Fruit fly (Drosophila melanogaster) whole organism, pupa: ENCODE results near the gene Cdc7.

ENCODE experiments used
- CG10348 ChIP-seq: fragments of 200-800 bp; sonication (Bioruptor generic); IDR thresholded peaks from 2 replicates; pipeline ENCODE4 v1.3.6; 2022; ENCODE audit warnings: missing biosample characterization, missing genetic modification characterization
- CG12605 ChIP-seq: fragments of 200-800 bp; sonication (Bioruptor generic); IDR thresholded peaks from 2 replicates; pipeline ENCODE4 v1.3.6; 2022; ENCODE audit warnings: missing biosample characterization, missing genetic modification characterization
- CG13204 ChIP-seq: fragments of 200-800 bp; sonication (Bioruptor generic); optimal IDR thresholded peaks from 2 replicates; lab custom pipeline; 2018; ENCODE audit warnings: missing biosample characterization, mild to moderate bottlenecking, missing genetic modification characterization, moderate library complexity
- CG14655 ChIP-seq: fragments of 200-800 bp; sonication (Bioruptor generic); optimal IDR thresholded peaks from 3 replicates; lab custom pipeline; 2017; ENCODE audit warnings: mild to moderate bottlenecking, missing biosample characterization, missing genetic modification reagents, missing genetic modification characterization
- CG15710 ChIP-seq: fragments of 200-800 bp; sonication (Bioruptor generic); optimal IDR thresholded peaks from 2 replicates; lab custom pipeline; 2018; ENCODE audit warnings: missing biosample characterization, mild to moderate bottlenecking, missing genetic modification characterization, moderate library complexity
- CG17806 ChIP-seq: fragments of 200-800 bp; sonication (Bioruptor generic); optimal IDR thresholded peaks from 2 replicates; lab custom pipeline; 2018; ENCODE audit warnings: missing biosample characterization, mild to moderate bottlenecking, missing genetic modification characterization, moderate library complexity
- CG32121 ChIP-seq: fragments of 200-800 bp; sonication (Bioruptor generic); IDR thresholded peaks from 2 replicates; pipeline ENCODE4 v1.3.6; 2022; ENCODE audit warnings: missing biosample characterization, missing genetic modification characterization
- CG34367 ChIP-seq: fragments of 200-800 bp; sonication (Bioruptor generic); optimal IDR thresholded peaks from 2 replicates; lab custom pipeline; 2018; ENCODE audit warnings: missing biosample characterization, mild to moderate bottlenecking, missing genetic modification characterization
- CG4496 ChIP-seq: fragments of 200-800 bp; sonication (Bioruptor generic); IDR thresholded peaks from 3 replicates; pipeline ENCODE4 v1.3.6; 2022; ENCODE audit warnings: missing biosample characterization, missing genetic modification characterization
- CG8159 ChIP-seq: fragments of 200-800 bp; sonication (Bioruptor generic); optimal IDR thresholded peaks from 3 replicates; lab custom pipeline; 2018; ENCODE audit warnings: missing biosample characterization, mild to moderate bottlenecking, missing genetic modification characterization, moderate library complexity
- CG8301 ChIP-seq: fragments of 200-800 bp; sonication (Bioruptor generic); optimal IDR thresholded peaks from 2 replicates; lab custom pipeline; 2018; ENCODE audit warnings: missing biosample characterization, mild to moderate bottlenecking, missing genetic modification characterization
- CG9948 ChIP-seq: fragments of 200-800 bp; sonication (Bioruptor generic); optimal IDR thresholded peaks from 2 replicates; lab custom pipeline; 2018; ENCODE audit warnings: missing biosample characterization, mild to moderate bottlenecking, missing genetic modification characterization, moderate library complexity
- D1 ChIP-seq: fragments of 200-800 bp; sonication (Bioruptor generic); optimal IDR thresholded peaks from 2 replicates; lab custom pipeline; 2018; ENCODE audit warnings: missing biosample characterization, mild to moderate bottlenecking, missing genetic modification characterization, moderate library complexity
- EcR ChIP-seq: fragments of 200-800 bp; sonication (Bioruptor generic); optimal IDR thresholded peaks from 3 replicates; lab custom pipeline; 2019; ENCODE audit warnings: missing biosample characterization, missing genetic modification characterization, mild to moderate bottlenecking, moderate library complexity, missing genetic modification reagents
- Ets98B ChIP-seq: fragments of 200-800 bp; sonication (Bioruptor generic); IDR thresholded peaks from 2 replicates; pipeline ENCODE4 v1.3.6; 2022; ENCODE audit warnings: missing biosample characterization, missing genetic modification characterization
- Pif1A ChIP-seq: fragments of 200-800 bp; sonication (Bioruptor generic); optimal IDR thresholded peaks from 3 replicates; lab custom pipeline; 2016; ENCODE audit warnings: missing biosample characterization, missing genetic modification characterization
- Pif1B ChIP-seq: fragments of 200-800 bp; sonication (Bioruptor generic); optimal IDR thresholded peaks from 3 replicates; lab custom pipeline; 2016; ENCODE audit warnings: missing biosample characterization, missing genetic modification characterization
- Snoo ChIP-seq: fragments of 200-800 bp; sonication (Bioruptor generic); optimal IDR thresholded peaks from 3 replicates; lab custom pipeline; 2017; ENCODE audit warnings: missing biosample characterization, mild to moderate bottlenecking, missing genetic modification characterization, inconsistent platforms
- fd96Ca ChIP-seq: fragments of 200-800 bp; sonication (Bioruptor generic); IDR thresholded peaks from 3 replicates; pipeline ENCODE4 v1.3.6; 2022; ENCODE audit warnings: missing biosample characterization, missing genetic modification characterization
- gl ChIP-seq: fragments of 200-800 bp; sonication (Bioruptor generic); optimal IDR thresholded peaks from 2 replicates; lab custom pipeline; 2018; ENCODE audit warnings: missing biosample characterization, mild to moderate bottlenecking, missing genetic modification characterization
- rn ChIP-seq: fragments of 200-800 bp; sonication (Bioruptor generic); IDR thresholded peaks from 2 replicates; pipeline ENCODE4 v1.3.6; 2022; ENCODE audit warnings: missing biosample characterization, missing genetic modification characterization

Gene Cdc7

DNA sequence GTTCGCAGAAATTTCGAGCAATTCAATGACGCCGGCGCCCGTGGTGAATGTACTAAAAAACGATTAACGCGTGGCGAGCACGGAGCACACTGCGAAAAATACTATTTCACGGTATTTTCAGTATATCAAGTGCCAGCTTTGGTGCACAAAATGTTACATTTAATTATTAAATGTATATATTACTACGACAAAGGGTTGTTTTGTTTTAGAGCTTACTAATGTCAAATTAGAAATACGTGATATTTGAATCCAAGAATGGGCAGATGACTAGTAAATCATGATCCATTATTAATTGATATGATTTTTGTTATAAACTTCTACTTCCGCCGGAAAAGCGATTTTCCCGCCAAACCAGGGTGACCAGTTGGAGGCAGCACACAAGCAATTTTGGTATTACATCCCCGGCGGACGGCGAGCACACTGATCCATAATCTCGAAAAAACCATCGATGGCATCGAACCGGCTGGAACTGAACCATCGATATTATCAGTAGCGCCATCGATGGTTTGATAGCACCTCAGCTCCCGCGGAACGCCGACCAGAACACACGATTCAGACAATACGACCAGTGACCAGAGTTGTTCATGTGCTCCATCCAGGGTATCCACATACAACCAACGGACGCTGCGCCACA lies at the start of gene Cdc7, which contains the start of gene CG3226:
Gene Cdc7 (plus strand): TSS at position 344 of the 634 bp plus-strand sequence.
Gene CG3226 (minus strand): TSS at position 51 of the 634 bp plus-strand sequence.
- no peak for TF ChIP-seq CG32121
- TF ChIP-seq CG15710, result peak; percentile 36
- peak; percentile 51 for TF ChIP-seq CG34367 (tag; lab: Kevin White, UChicago)
- TF ChIP-seq CG10348, result no peak
- 0 out of 2 replicates have a peak, but pooled peaks have one; percentile 33 for TF ChIP-seq Ets98B (GFP tag; lab: Robert Waterston, UW)
- TF ChIP-seq fd96Ca (GFP tag; lab: Robert Waterston, UW), result 0 out of 3 replicates have a peak, but pooled peaks have one; percentile 8
- TF ChIP-seq CG12605, result no peak
- peak; percentile 62; the same call in 2 of the 3 replicates for TF ChIP-seq CG4496 (GFP tag; lab: Robert Waterston, UW)
- TF ChIP-seq CG8159 (tag; lab: Kevin White, UChicago), result peak; percentile 41
- TF ChIP-seq Pif1B, result peak; percentile 12
- peak; percentile 21 for TF ChIP-seq CG13204 (GFP tag; lab: Kevin White, UChicago)
- peak; percentile 47 for TF ChIP-seq Pif1A (GFP tag; lab: Kevin White, UChicago)
- no peak for TF ChIP-seq EcR (GFP tag; lab: Kevin White, UChicago)
- no peak for TF ChIP-seq rn (GFP tag; lab: Robert Waterston, UW)
- no peak for TF ChIP-seq D1 (tag; lab: Kevin White, UChicago)
- TF ChIP-seq CG9948, result no peak
- TF ChIP-seq Snoo, result peak; percentile 69
- TF ChIP-seq CG17806 (tag; lab: Kevin White, UChicago), result no peak
- peak; percentile 12 for TF ChIP-seq gl (tag; lab: Kevin White, UChicago)
- TF ChIP-seq CG8301 (tag; lab: Kevin White, UChicago), result no peak
- TF ChIP-seq CG14655 (GFP tag; lab: Kevin White, UChicago), result peak; percentile 33

- TF ChIP-seq EcR (GFP tag; lab: Kevin White, UChicago) (no peak), Snoo (no peak), CG10348 (no peak)
- TF ChIP-seq, all 21 proteins: peak for 0
These were observed 49.6 kb upstream of the Cdc7 start for dm6 chrX:6604706-6605105.

dm6 chrX:6611831-6612230 lies 42.5 kb upstream of the Cdc7 start:
- TF ChIP-seq EcR (GFP tag; lab: Kevin White, UChicago) (no peak), Snoo (no peak), CG14655 (GFP tag; lab: Kevin White, UChicago) (no peak), CG15710 (no peak), CG32121 (no peak), Ets98B (GFP tag; lab: Robert Waterston, UW) (no peak), fd96Ca (GFP tag; lab: Robert Waterston, UW) (no peak)

dm6 chrX:6612509-6612908 lies 41.8 kb upstream of the Cdc7 start:
- TF ChIP-seq CG10348 (no peak), Ets98B (GFP tag; lab: Robert Waterston, UW) (no peak), CG13204 (GFP tag; lab: Kevin White, UChicago) (no peak), Snoo (no peak), D1 (tag; lab: Kevin White, UChicago) (no peak), fd96Ca (GFP tag; lab: Robert Waterston, UW) (no peak)
- TF ChIP-seq, all 21 proteins: peak for 0

DNA sequence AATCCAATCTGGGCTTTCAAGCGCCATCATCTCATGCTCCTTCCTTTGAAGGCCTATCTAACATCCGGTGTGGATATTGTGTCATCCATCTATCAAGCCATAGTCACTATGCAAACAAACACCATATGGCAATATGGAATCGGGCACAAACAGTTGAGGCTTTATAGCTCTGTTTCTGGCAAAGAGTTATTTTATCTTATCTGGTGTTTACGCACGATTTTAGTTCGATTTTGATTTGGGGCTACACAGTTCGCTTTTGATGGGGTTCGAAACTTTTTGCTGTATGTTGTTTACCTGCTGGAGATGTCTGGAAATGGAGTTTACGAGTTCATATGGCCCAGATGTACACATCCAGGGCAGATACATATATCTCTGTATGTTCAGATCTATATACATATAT lies 40.8 kb upstream of the Cdc7 start:
- TF ChIP-seq CG15710 (no peak), EcR (GFP tag; lab: Kevin White, UChicago) (no peak)
- TF ChIP-seq, all 21 proteins: peak for 0

- TF ChIP-seq rn (GFP tag; lab: Robert Waterston, UW) (no peak), CG8301 (tag; lab: Kevin White, UChicago) (no peak), CG14655 (GFP tag; lab: Kevin White, UChicago) (no peak)
These were observed 40.1 kb upstream of the Cdc7 start for dm6 chrX:6614266-6614665.

DNA sequence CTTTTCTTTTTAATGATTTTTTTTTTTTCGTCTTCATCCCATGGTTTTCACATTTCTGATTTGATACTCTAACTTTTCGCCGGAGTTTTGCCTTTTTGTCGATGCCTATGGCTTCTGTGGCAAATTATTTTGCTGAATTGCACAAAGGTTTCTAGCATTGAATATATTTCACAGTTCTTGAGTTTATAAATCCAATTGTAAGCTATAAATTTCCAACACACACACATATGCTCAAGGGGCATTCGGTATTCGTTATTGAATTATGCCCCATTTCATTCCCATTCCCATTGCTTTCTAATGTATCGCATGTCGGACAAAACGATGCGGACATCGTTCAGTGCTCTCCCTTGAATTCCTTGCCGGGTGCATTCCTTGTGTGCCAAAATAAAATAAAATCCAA lies 38.9 kb upstream of the Cdc7 start:
- peak; percentile 49; the same call in 1 of the 3 replicates for TF ChIP-seq fd96Ca (GFP tag; lab: Robert Waterston, UW)
- TF ChIP-seq CG15710, result peak; percentile 25
- no peak for TF ChIP-seq EcR (GFP tag; lab: Kevin White, UChicago)
- 0 out of 2 replicates have a peak, but pooled peaks have one; percentile 16 for TF ChIP-seq rn (GFP tag; lab: Robert Waterston, UW)
- peak; percentile 34 for TF ChIP-seq CG8301 (tag; lab: Kevin White, UChicago)
- peak; percentile 54; the same call in 2 of the 3 replicates for TF ChIP-seq CG4496 (GFP tag; lab: Robert Waterston, UW)
- TF ChIP-seq CG10348, result no peak
- TF ChIP-seq CG34367 (tag; lab: Kevin White, UChicago), result no peak
- TF ChIP-seq CG14655 (GFP tag; lab: Kevin White, UChicago), result peak; percentile 58
- TF ChIP-seq gl (tag; lab: Kevin White, UChicago), result no peak
- peak; percentile 26 for TF ChIP-seq CG9948
- TF ChIP-seq Snoo, result no peak
- no peak for TF ChIP-seq Pif1B
- no peak for TF ChIP-seq D1 (tag; lab: Kevin White, UChicago)
- TF ChIP-seq CG17806 (tag; lab: Kevin White, UChicago), result no peak
- TF ChIP-seq CG12605, result no peak; the same call in 1 of the 2 replicates
- peak; percentile 39 for TF ChIP-seq CG8159 (tag; lab: Kevin White, UChicago)
- TF ChIP-seq CG13204 (GFP tag; lab: Kevin White, UChicago), result no peak
- peak; percentile 49; the same call in 1 of the 2 replicates for TF ChIP-seq CG32121
- TF ChIP-seq Pif1A (GFP tag; lab: Kevin White, UChicago), result peak; percentile 39
- 0 out of 2 replicates have a peak, but pooled peaks have one; percentile 17 for TF ChIP-seq Ets98B (GFP tag; lab: Robert Waterston, UW)
